Fruit fly (Drosophila melanogaster) whole organism, embryonic: Measurements from ENCODE around the gene Pop5.

Experiments
- Abd-B ChIP-seq: fragments of 200-800 bp; sonication (Bioruptor generic); optimal IDR thresholded peaks from 2 replicates; lab custom pipeline; 2018; ENCODE audit warnings: missing biosample characterization, mild to moderate bottlenecking, missing genetic modification characterization, moderate library complexity
- Ada2b ChIP-seq: fragments of 200-800 bp; sonication (Bioruptor generic); IDR thresholded peaks from 2 replicates; pipeline ENCODE4 v1.3.6; 2022; ENCODE audit warnings: missing biosample characterization, missing genetic modification characterization
- Antp ChIP-seq: fragments of 200-800 bp; sonication (Bioruptor generic); optimal IDR thresholded peaks from 3 replicates; lab custom pipeline; 2016; ENCODE audit warnings: missing biosample characterization, missing genetic modification characterization
- Asciz ChIP-seq: fragments of 200-800 bp; sonication (Bioruptor generic); optimal IDR thresholded peaks from 2 replicates; lab custom pipeline; 2017; ENCODE audit warnings: missing biosample characterization, mild to moderate bottlenecking, missing genetic modification characterization, missing genetic modification reagents
- B-H1 ChIP-seq: fragments of 200-800 bp; sonication (Bioruptor generic); IDR thresholded peaks from 3 replicates; pipeline ENCODE4 v1.3.6; 2022; ENCODE audit warnings: missing biosample characterization, missing genetic modification characterization
- B-H2 ChIP-seq: fragments of 200-800 bp; sonication (Bioruptor generic); optimal IDR thresholded peaks from 2 replicates; lab custom pipeline; 2018; ENCODE audit warnings: missing biosample characterization, mild to moderate bottlenecking, missing genetic modification characterization
- Bdp1 ChIP-seq: fragments of 200-800 bp; sonication (Bioruptor generic); optimal IDR thresholded peaks from 3 replicates; lab custom pipeline; 2016; ENCODE audit warnings: missing biosample characterization, missing genetic modification characterization
- Blimp-1 ChIP-seq: fragments of 200-800 bp; sonication (Bioruptor generic); optimal IDR thresholded peaks from 3 replicates; lab custom pipeline; 2018; ENCODE audit warnings: missing biosample characterization, missing genetic modification characterization, mild to moderate bottlenecking, moderate library complexity, missing genetic modification reagents
- BtbVII ChIP-seq: fragments of 200-800 bp; sonication (Bioruptor generic); optimal IDR thresholded peaks from 3 replicates; lab custom pipeline; 2017; ENCODE audit warnings: missing biosample characterization, mild to moderate bottlenecking, missing genetic modification characterization
- CG11085 ChIP-seq: fragments of 200-800 bp; sonication (Bioruptor generic); IDR thresholded peaks from 2 replicates; pipeline ENCODE4 v1.3.6; 2022; ENCODE audit warnings: missing biosample characterization, missing genetic modification characterization
- CG12071 ChIP-seq: fragments of 200-800 bp; sonication (Bioruptor generic); optimal IDR thresholded peaks from 3 replicates; lab custom pipeline; 2018; ENCODE audit warnings: missing biosample characterization, mild to moderate bottlenecking, missing genetic modification characterization
- CG13287 ChIP-seq: fragments of 200-800 bp; sonication (Bioruptor generic); IDR thresholded peaks from 2 replicates; pipeline ENCODE4 v1.3.6; 2022; ENCODE audit warnings: missing biosample characterization, missing genetic modification characterization; ENCODE audit not compliant: partially characterized antibody
- CG13296 ChIP-seq: fragments of 200-800 bp; sonication (Bioruptor generic); optimal IDR thresholded peaks from 3 replicates; lab custom pipeline; 2018; ENCODE audit warnings: missing biosample characterization, mild to moderate bottlenecking, missing genetic modification characterization
- CG17361 ChIP-seq: fragments of 200-800 bp; sonication (Bioruptor generic); IDR thresholded peaks from 3 replicates; pipeline ENCODE4 v1.3.6; 2022; ENCODE audit warnings: missing biosample characterization, missing genetic modification characterization
- CG2199 ChIP-seq: fragments of 200-800 bp; sonication (Bioruptor generic); IDR thresholded peaks from 3 replicates; pipeline ENCODE4 v1.3.6; 2022; ENCODE audit warnings: missing biosample characterization, missing genetic modification characterization
- CG32532 ChIP-seq: fragments of 200-800 bp; sonication (Bioruptor generic); IDR thresholded peaks from 2 replicates; pipeline ENCODE4 v1.3.6; 2022; ENCODE audit warnings: missing biosample characterization, missing genetic modification characterization
- CG32767 ChIP-seq: fragments of 200-800 bp; sonication (Bioruptor generic); IDR thresholded peaks from 2 replicates; pipeline ENCODE4 v1.3.6; 2022; ENCODE audit warnings: missing biosample characterization, missing genetic modification characterization
- CG3847 ChIP-seq: fragments of 200-800 bp; sonication (Bioruptor generic); IDR thresholded peaks from 2 replicates; pipeline ENCODE4 v1.3.6; 2022; ENCODE audit warnings: missing biosample characterization, missing genetic modification characterization
- CG5180 ChIP-seq: fragments of 200-800 bp; sonication (Bioruptor generic); optimal IDR thresholded peaks from 3 replicates; lab custom pipeline; 2017; ENCODE audit warnings: missing biosample characterization, missing genetic modification characterization, mild to moderate bottlenecking, moderate library complexity, missing genetic modification reagents
- CG6272 ChIP-seq: fragments of 200-800 bp; sonication (Bioruptor generic); IDR thresholded peaks from 2 replicates; pipeline ENCODE4 v1.3.6; 2022; ENCODE audit warnings: missing biosample characterization, missing genetic modification characterization
- CG7271 ChIP-seq: fragments of 200-800 bp; sonication (Bioruptor generic); optimal IDR thresholded peaks from 2 replicates; lab custom pipeline; 2018; ENCODE audit warnings: missing biosample characterization, mild to moderate bottlenecking, missing genetic modification characterization, moderate library complexity
- CG7987 ChIP-seq: fragments of 200-800 bp; sonication (Bioruptor generic); optimal IDR thresholded peaks from 2 replicates; lab custom pipeline; 2018; ENCODE audit warnings: missing biosample characterization, mild to moderate bottlenecking, missing genetic modification characterization, moderate library complexity
- CG9932 ChIP-seq: fragments of 200-800 bp; sonication (Bioruptor generic); IDR thresholded peaks from 2 replicates; pipeline ENCODE4 v1.3.6; 2022; ENCODE audit warnings: missing biosample characterization, missing genetic modification characterization
- Camta ChIP-seq: fragments of 200-800 bp; sonication (Bioruptor generic); optimal IDR thresholded peaks from 2 replicates; lab custom pipeline; 2016; ENCODE audit warnings: missing biosample characterization, missing genetic modification characterization
- HmgZ ChIP-seq: fragments of 200-800 bp; sonication (Bioruptor generic); optimal IDR thresholded peaks from 2 replicates; lab custom pipeline; 2018; ENCODE audit warnings: missing biosample characterization, mild to moderate bottlenecking, missing genetic modification characterization
- Med ChIP-seq: fragments of 200-800 bp; sonication (Bioruptor generic); peaks from one replicate; lab custom pipeline; 2016; ENCODE audit warnings: missing biosample characterization, missing genetic modification characterization, mild to moderate bottlenecking, inconsistent platforms, moderate library complexity
- Pdp1 ChIP-seq, 2 experiments: fragments of 200-800 bp; sonication (Bioruptor generic); optimal IDR thresholded peaks; 3 replicates each; lab custom pipeline; 2016; ENCODE audit warnings: missing biosample characterization in 2 of 2, missing genetic modification characterization in 2 of 2, mild to moderate bottlenecking in 1 of 2, moderate library complexity in 1 of 2
- Ravus ChIP-seq: fragments of 200-800 bp; sonication (Bioruptor generic); IDR thresholded peaks from 2 replicates; pipeline ENCODE4 v1.3.6; 2022; ENCODE audit warnings: missing biosample characterization, missing genetic modification characterization
- cas ChIP-seq: fragments of 200-800 bp; sonication (Bioruptor generic); IDR thresholded peaks from 2 replicates; pipeline ENCODE4 v1.3.6; 2022; ENCODE audit warnings: missing biosample characterization, missing genetic modification characterization
- chinmo ChIP-seq: fragments of 200-800 bp; sonication (Bioruptor generic); IDR thresholded peaks from 4 replicates; pipeline ENCODE4 v1.3.6; 2022; ENCODE audit warnings: missing biosample characterization, missing genetic modification characterization; ENCODE audit not compliant: partially characterized antibody
- danr ChIP-seq: fragments of 200-800 bp; sonication (Bioruptor generic); IDR thresholded peaks from 2 replicates; pipeline ENCODE4 v1.3.6; 2022; ENCODE audit warnings: missing biosample characterization, missing genetic modification characterization
- dysf ChIP-seq: fragments of 200-800 bp; sonication (Bioruptor generic); IDR thresholded peaks from 3 replicates; pipeline ENCODE4 v1.3.6; 2022; ENCODE audit warnings: missing biosample characterization, missing genetic modification characterization
- ewg ChIP-seq: fragments of 200-800 bp; sonication (Bioruptor generic); optimal IDR thresholded peaks from 3 replicates; lab custom pipeline; 2017; ENCODE audit warnings: mild to moderate bottlenecking, missing biosample characterization, missing genetic modification reagents, missing genetic modification characterization
- exex ChIP-seq: fragments of 200-800 bp; sonication (Bioruptor generic); optimal IDR thresholded peaks from 4 replicates; lab custom pipeline; 2018; ENCODE audit warnings: missing biosample characterization, mild to moderate bottlenecking, missing genetic modification characterization, moderate library complexity
- fd102C ChIP-seq: fragments of 200-800 bp; sonication (Bioruptor generic); optimal IDR thresholded peaks from 2 replicates; lab custom pipeline; 2018; ENCODE audit warnings: missing biosample characterization, mild to moderate bottlenecking, missing genetic modification characterization, moderate library complexity
- fd64A ChIP-seq: fragments of 200-800 bp; sonication (Bioruptor generic); optimal IDR thresholded peaks from 3 replicates; lab custom pipeline; 2018; ENCODE audit warnings: missing biosample characterization, mild to moderate bottlenecking, missing genetic modification characterization
- hb ChIP-seq: fragments of 200-800 bp; sonication (Bioruptor generic); IDR thresholded peaks from 3 replicates; pipeline ENCODE4 v1.3.6; 2022; ENCODE audit warnings: missing biosample characterization, missing genetic modification characterization; ENCODE audit not compliant: partially characterized antibody
- ken ChIP-seq: fragments of 200-800 bp; sonication (Bioruptor generic); IDR thresholded peaks from 3 replicates; pipeline ENCODE4 v1.3.6; 2022; ENCODE audit warnings: missing biosample characterization, missing genetic modification characterization
- lab ChIP-seq: fragments of 200-800 bp; sonication (Bioruptor generic); optimal IDR thresholded peaks from 3 replicates; lab custom pipeline; 2017; ENCODE audit warnings: missing biosample characterization, missing genetic modification characterization, mild to moderate bottlenecking, moderate library complexity, missing genetic modification reagents
- lilli ChIP-seq: fragments of 200-800 bp; sonication (Bioruptor generic); optimal IDR thresholded peaks from 3 replicates; lab custom pipeline; 2016; ENCODE audit warnings: missing biosample characterization, missing genetic modification characterization
- row ChIP-seq: fragments of 200-800 bp; sonication (Bioruptor generic); IDR thresholded peaks from 3 replicates; pipeline ENCODE4 v1.3.6; 2022; ENCODE audit warnings: missing biosample characterization, missing genetic modification characterization
- salm ChIP-seq: fragments of 200-800 bp; sonication (Bioruptor generic); optimal IDR thresholded peaks from 2 replicates; lab custom pipeline; 2018; ENCODE audit warnings: missing biosample characterization, mild to moderate bottlenecking, missing genetic modification characterization
- schlank ChIP-seq: fragments of 200-800 bp; sonication (Bioruptor generic); optimal IDR thresholded peaks from 2 replicates; lab custom pipeline; 2018; ENCODE audit warnings: missing biosample characterization, mild to moderate bottlenecking, missing genetic modification characterization
- slbo ChIP-seq: fragments of 200-800 bp; sonication (Bioruptor generic); IDR thresholded peaks from 2 replicates; pipeline ENCODE4 v1.3.6; 2022; ENCODE audit warnings: missing biosample characterization, missing genetic modification characterization
- sob ChIP-seq: fragments of 200-800 bp; sonication (Bioruptor generic); IDR thresholded peaks from 2 replicates; pipeline ENCODE4 v1.3.6; 2022; ENCODE audit warnings: missing biosample characterization, missing genetic modification characterization
- stc ChIP-seq: fragments of 200-800 bp; sonication (Bioruptor generic); IDR thresholded peaks from 2 replicates; pipeline ENCODE4 v1.3.6; 2022; ENCODE audit warnings: missing biosample characterization, missing genetic modification characterization
- sug ChIP-seq: fragments of 200-800 bp; optimal IDR thresholded peaks from 2 replicates; lab custom pipeline; 2019; ENCODE audit warnings: missing biosample characterization, mild to moderate bottlenecking, missing genetic modification characterization, moderate library complexity
- wek ChIP-seq: fragments of 200-800 bp; sonication (Bioruptor generic); optimal IDR thresholded peaks from 3 replicates; lab custom pipeline; 2018; ENCODE audit warnings: missing biosample characterization, mild to moderate bottlenecking, missing genetic modification characterization, moderate library complexity
- z ChIP-seq: fragments of 200-800 bp; sonication (Bioruptor generic); IDR thresholded peaks from 3 replicates; pipeline ENCODE4 v1.3.6; 2022; ENCODE audit warnings: missing biosample characterization, missing genetic modification characterization
- zfh1 ChIP-seq: fragments of 200-800 bp; sonication (Bioruptor generic); IDR thresholded peaks from 3 replicates; pipeline ENCODE4 v1.3.6; 2022; ENCODE audit warnings: missing biosample characterization, missing genetic modification characterization

Pop5 gene

DNA sequence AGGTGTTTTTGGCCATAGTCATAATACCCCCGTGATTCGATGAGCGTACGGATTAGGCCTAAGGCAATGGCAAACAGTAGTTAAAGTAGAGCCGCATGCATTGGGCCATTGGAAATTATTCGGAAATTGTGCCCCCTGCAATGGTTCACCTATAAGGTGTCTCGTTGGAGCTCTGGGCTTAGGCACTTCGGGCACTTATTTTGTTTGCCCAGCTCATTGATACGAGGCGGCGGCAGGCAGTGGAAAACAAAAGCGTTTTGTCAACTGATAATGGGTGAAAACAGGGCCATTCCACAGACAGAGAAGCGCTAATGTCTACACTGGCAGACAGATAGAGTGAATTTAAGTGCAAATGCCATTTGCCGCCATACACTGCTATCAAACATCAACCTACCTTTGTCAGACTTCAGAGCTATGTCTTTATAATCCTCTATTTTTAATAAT, 38.6 kb downstream of the Pop5 start (continued):
- TF ChIP-seq B-H1 (GFP tag; lab: Robert Waterston, UW) = peak; percentile 11; the same call in 1 of the 3 replicates
- TF ChIP-seq cas = 0 out of 2 replicates have a peak, but pooled peaks have one; percentile 25
- TF ChIP-seq CG3847 = 0 out of 2 replicates have a peak, but pooled peaks have one; percentile 32
- peak; percentile 34 for TF ChIP-seq CG13296 (GFP tag; lab: Kevin White, UChicago)
- TF ChIP-seq CG32532 (GFP tag; lab: Robert Waterston, UW) = peak; percentile 41; the same call in 1 of the 2 replicates
- no peak for TF ChIP-seq CG32767 (GFP tag; lab: Robert Waterston, UW)
- TF ChIP-seq hb (GFP tag; lab: Robert Waterston, UW) = no peak
- peak; percentile 34 for TF ChIP-seq CG12071
- TF ChIP-seq Med (GFP tag; lab: Kevin White, UChicago) = peak; percentile 79
- no peak for TF ChIP-seq lilli (GFP tag; lab: Kevin White, UChicago)
- no peak for TF ChIP-seq ewg (GFP tag; lab: Kevin White, UChicago)
- peak; percentile 9 for TF ChIP-seq wek (GFP tag; lab: Kevin White, UChicago)
- no peak for TF ChIP-seq CG5180 (GFP tag; lab: Kevin White, UChicago)
- peak; percentile 53 for TF ChIP-seq slbo (GFP tag; lab: Robert Waterston, UW)
- peak in 1 of 2 experiments; percentile 8 for TF ChIP-seq Pdp1 (GFP tag; optimal IDR thresholded peaks at IDR 0.05; lab: Kevin White, UChicago)
- TF ChIP-seq fd102C = no peak
- peak; percentile 4 for TF ChIP-seq Bdp1 (GFP tag; lab: Kevin White, UChicago)
- TF ChIP-seq Ada2b (GFP tag; lab: Robert Waterston, UW) = peak; percentile 17; the same call in 1 of the 2 replicates
- 0 out of 3 replicates have a peak, but pooled peaks have one; percentile 6 for TF ChIP-seq CG17361 (GFP tag; lab: Robert Waterston, UW)
- TF ChIP-seq danr = 0 out of 2 replicates have a peak, but pooled peaks have one; percentile 19
- no peak for TF ChIP-seq CG6272 (GFP tag; lab: Robert Waterston, UW)
- TF ChIP-seq z (GFP tag; lab: Robert Waterston, UW) = 0 out of 3 replicates have a peak, but pooled peaks have one; percentile 50
- 0 out of 3 replicates have a peak, but pooled peaks have one; percentile 38 for TF ChIP-seq ken (GFP tag; lab: Robert Waterston, UW)
- TF ChIP-seq CG9932 = peak; percentile 50
- no peak for TF ChIP-seq Blimp-1
- no peak for TF ChIP-seq CG11085 (GFP tag; lab: Robert Waterston, UW)
- peak; percentile 15 for TF ChIP-seq HmgZ
- peak; percentile 39 for TF ChIP-seq B-H2 (GFP tag; lab: Kevin White, UChicago)
- TF ChIP-seq chinmo (GFP tag; lab: Robert Waterston, UW) = no peak
- TF ChIP-seq Ravus = no peak
- TF ChIP-seq CG13287 (GFP tag; lab: Robert Waterston, UW) = no peak
- peak; percentile 12 for TF ChIP-seq BtbVII (GFP tag; lab: Kevin White, UChicago)
- TF ChIP-seq Camta = no peak
- no peak for TF ChIP-seq CG7271 (tag; lab: Kevin White, UChicago)
- 0 out of 2 replicates have a peak, but pooled peaks have one; percentile 15 for TF ChIP-seq stc (GFP tag; lab: Robert Waterston, UW)
- TF ChIP-seq lab (GFP tag; lab: Kevin White, UChicago) = peak; percentile 59
- TF ChIP-seq fd64A (GFP tag; lab: Kevin White, UChicago) = no peak
- peak; percentile 46; the same call in 2 of the 3 replicates for TF ChIP-seq dysf (GFP tag; lab: Robert Waterston, UW)
- TF ChIP-seq Asciz (GFP tag; lab: Kevin White, UChicago) = peak; percentile 2
- TF ChIP-seq CG2199 (GFP tag; lab: Robert Waterston, UW) = no peak
- peak; percentile 40 for TF ChIP-seq CG7987
- 0 out of 3 replicates have a peak, but pooled peaks have one; percentile 21 for TF ChIP-seq zfh1 (GFP tag; lab: Robert Waterston, UW)
- TF ChIP-seq sug (tag; lab: Kevin White, UChicago) = peak; percentile 83
- peak; percentile 60 for TF ChIP-seq row
- peak; percentile 22 for TF ChIP-seq Abd-B
- TF ChIP-seq salm (tag; lab: Kevin White, UChicago) = peak; percentile 6
- peak; percentile 10 for TF ChIP-seq Antp (GFP tag; lab: Kevin White, UChicago)
- 0 out of 2 replicates have a peak, but pooled peaks have one; percentile 43 for TF ChIP-seq sob (GFP tag; lab: Robert Waterston, UW)
- TF ChIP-seq exex = peak; percentile 39
- TF ChIP-seq schlank = peak; percentile 13
